Worm (Caenorhabditis elegans) whole organism, L2 larva: ENCODE results near the gene M28.10.

Experiments used
- peb-1 ChIP-seq: fragments of 150-350 bp; optimal IDR thresholded peaks from 2 replicates; lab custom pipeline; 2014; ENCODE audit warnings: missing biosample characterization, missing genetic modification characterization
- sma-3 ChIP-seq: sonication (generic microtip); optimal IDR thresholded peaks from 2 replicates; lab custom pipeline; 2016; ENCODE audit warnings: missing genetic modification reagents, missing genetic modification characterization, missing compliant biosample characterization

M28.10 gene

DNA sequence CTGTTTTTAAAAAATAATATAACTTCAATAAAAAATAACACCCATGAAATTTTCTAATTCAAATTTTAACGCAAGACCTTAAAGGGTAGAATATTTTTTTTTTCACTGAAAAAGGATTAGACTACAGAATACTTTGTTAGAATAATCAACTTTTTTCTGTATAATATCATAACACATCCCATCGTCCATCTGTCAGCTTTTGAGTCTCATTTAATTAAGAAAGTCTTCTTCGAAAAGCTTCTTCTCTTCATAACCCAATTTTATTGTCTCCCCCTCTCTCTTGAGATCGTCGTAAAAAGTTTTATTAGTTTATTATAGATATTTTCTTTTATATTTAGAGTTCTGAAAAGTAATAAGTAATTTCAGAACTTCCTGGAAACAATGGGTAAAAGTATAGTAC is 48.7 kb downstream of the M28.10 start:
- TF ChIP-seq peb-1 (tag; lab: Kevin White, UChicago) (no peak), sma-3 (GFP tag; lab: Kevin White, UChicago) (no peak)
